Fruit fly (Drosophila melanogaster) Kc167 (cell line): Measurements from ENCODE around the gene CG15728.

Experiments
- h ChIP-seq: fragments of >200 bp; optimal IDR thresholded peaks from 3 replicates; lab custom pipeline; 2018; ENCODE audit warnings: missing external identifiers
- psq ChIP-seq: fragments of >200 bp; optimal IDR thresholded peaks from 2 replicates; lab custom pipeline; 2017; ENCODE audit warnings: missing external identifiers

DNA sequence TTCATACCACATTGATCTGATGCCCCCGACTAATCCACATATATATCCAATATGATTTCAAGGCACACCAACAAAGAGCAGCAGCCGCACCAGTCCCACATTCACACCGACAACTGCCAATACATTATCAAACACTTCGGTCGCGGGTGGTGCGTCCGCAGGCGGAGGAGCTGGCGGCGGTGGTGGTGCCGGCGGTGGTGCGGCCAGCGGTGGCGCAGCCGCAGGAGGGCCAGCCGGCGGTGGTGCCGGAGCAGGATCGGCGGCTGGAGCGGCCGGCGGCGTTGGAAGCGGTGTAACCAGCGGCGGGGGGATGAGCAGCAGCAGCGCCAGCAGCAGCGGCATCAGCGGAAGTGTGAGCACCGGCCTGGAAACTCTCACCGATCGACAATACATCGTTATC, 27.5 kb downstream of the CG15728 start:
- TF ChIP-seq psq (lab: Kevin White, UChicago) (no peak), h (lab: Kevin White, UChicago) (no peak)
